Worm (Caenorhabditis elegans) whole organism, young adult: ENCODE measurements around the gene C27H6.9.

ENCODE experiments used
- B0336.3 ChIP-seq: fragments of 200-800 bp; sonication (Bioruptor generic); IDR thresholded peaks from 2 replicates; pipeline ENCODE4 v1.3.6; 2022; ENCODE audit warnings: missing genetic modification characterization, missing compliant biosample characterization
- C17E4.6 ChIP-seq: fragments of 200-800 bp; sonication (Bioruptor generic); IDR thresholded peaks from 2 replicates; pipeline ENCODE4 v1.3.6; 2022; ENCODE audit warnings: missing genetic modification reagents, missing genetic modification characterization, missing compliant biosample characterization
- D2030.7 ChIP-seq: fragments of 200-800 bp; sonication (Bioruptor generic); IDR thresholded peaks from 2 replicates; pipeline ENCODE4 v1.3.6; 2022; ENCODE audit warnings: missing genetic modification reagents, missing genetic modification characterization, missing compliant biosample characterization
- F10E7.11 ChIP-seq: sonication (generic microtip); optimal IDR thresholded peaks from 2 replicates; lab custom pipeline; 2017; ENCODE audit warnings: mild to moderate bottlenecking, missing genetic modification characterization, moderate library complexity, missing compliant biosample characterization
- F55B11.4 ChIP-seq: sonication (generic microtip); optimal IDR thresholded peaks from 2 replicates; lab custom pipeline; 2016; ENCODE audit warnings: missing compliant biosample characterization, missing genetic modification characterization, borderline replicate concordance; ENCODE audit not compliant: insufficient read depth
- Y53G8AR.9 ChIP-seq: fragments of 200-800 bp; sonication (Bioruptor generic); conservative IDR thresholded peaks from 2 replicates; pipeline ENCODE4 v1.3.6; 2022; ENCODE audit warnings: missing genetic modification reagents, missing genetic modification characterization, missing compliant biosample characterization
- Y95B8A.8 ChIP-seq: fragments of 200-800 bp; sonication (Bioruptor generic); IDR thresholded peaks from 2 replicates; pipeline ENCODE4 v1.3.6; 2022; ENCODE audit warnings: missing genetic modification reagents, missing genetic modification characterization, missing compliant biosample characterization
- ZK185.1 ChIP-seq: sonication (generic microtip); optimal IDR thresholded peaks from 2 replicates; lab custom pipeline; 2016; ENCODE audit warnings: mild to moderate bottlenecking, missing genetic modification characterization, missing compliant biosample characterization; ENCODE audit not compliant: poor library complexity, severe bottlenecking
- akir-1 ChIP-seq: fragments of 200-800 bp; sonication (Bioruptor generic); optimal IDR thresholded peaks from 2 replicates; lab custom pipeline; 2018; ENCODE audit warnings: mild to moderate bottlenecking, missing genetic modification characterization, moderate library complexity, missing compliant biosample characterization
- atf-7 ChIP-seq: sonication (generic microtip); optimal IDR thresholded peaks from 2 replicates; lab custom pipeline; 2017; ENCODE audit warnings: mild to moderate bottlenecking, missing genetic modification characterization, missing compliant biosample characterization
- athp-1 ChIP-seq: sonication (generic microtip); optimal IDR thresholded peaks from 2 replicates; lab custom pipeline; 2017; ENCODE audit warnings: mild to moderate bottlenecking, missing genetic modification characterization, missing compliant biosample characterization
- attf-6 ChIP-seq: fragments of 200-800 bp; sonication (Bioruptor generic); IDR thresholded peaks from 2 replicates; pipeline ENCODE4 v1.3.6; 2022; ENCODE audit warnings: missing genetic modification reagents, missing genetic modification characterization, missing compliant biosample characterization
- bed-2 ChIP-seq: fragments of 200-800 bp; sonication (Bioruptor generic); IDR thresholded peaks from 2 replicates; pipeline ENCODE4 v1.3.6; 2022; ENCODE audit warnings: missing genetic modification reagents, missing genetic modification characterization, missing compliant biosample characterization
- cebp-1 ChIP-seq, 2 experiments: fragments of 200-800 bp in 1 of 2; sonication (Bioruptor generic) in 1 of 2; sonication (generic microtip) in 1 of 2; IDR thresholded peaks in 1 of 2; optimal IDR thresholded peaks in 1 of 2; 2 replicates each; pipeline versions ENCODE4 v1.3.6 to Lab custom; 2017 to 2022; ENCODE audit warnings: missing compliant biosample characterization in 2 of 2, missing genetic modification characterization in 2 of 2, mild to moderate bottlenecking in 1 of 2, missing genetic modification reagents in 1 of 2, moderate library complexity in 1 of 2
- ceh-100 ChIP-seq: fragments of 200-800 bp; sonication (Bioruptor generic); IDR thresholded peaks from 2 replicates; pipeline ENCODE4 v1.3.6; 2022; ENCODE audit warnings: missing genetic modification reagents, missing genetic modification characterization, missing compliant biosample characterization
- ceh-27 ChIP-seq: fragments of 200-800 bp; sonication (Bioruptor generic); optimal IDR thresholded peaks from 2 replicates; lab custom pipeline; 2018; ENCODE audit warnings: mild to moderate bottlenecking, missing genetic modification characterization, moderate library complexity, missing compliant biosample characterization
- chd-7 ChIP-seq: sonication (generic microtip); optimal IDR thresholded peaks from 2 replicates; lab custom pipeline; 2016; ENCODE audit warnings: mild to moderate bottlenecking, missing genetic modification characterization, moderate library complexity, missing compliant biosample characterization
- dox-1 ChIP-seq: fragments of 200-800 bp; sonication (Bioruptor generic); IDR thresholded peaks from 2 replicates; pipeline ENCODE4 v1.3.6; 2022; ENCODE audit warnings: missing genetic modification reagents, missing genetic modification characterization, missing compliant biosample characterization
- dpff-1 ChIP-seq: sonication (generic microtip); optimal IDR thresholded peaks from 2 replicates; lab custom pipeline; 2017; ENCODE audit warnings: mild to moderate bottlenecking, missing genetic modification characterization, missing compliant biosample characterization
- egl-18 ChIP-seq: fragments of 200-800 bp; sonication (Bioruptor generic); IDR thresholded peaks from 2 replicates; pipeline ENCODE4 v1.3.6; 2022; ENCODE audit warnings: missing genetic modification reagents, missing genetic modification characterization, missing compliant biosample characterization
- egl-44 ChIP-seq: fragments of 200-800 bp; sonication (Bioruptor generic); IDR thresholded peaks from 2 replicates; pipeline ENCODE4 v1.3.6; 2022; ENCODE audit warnings: missing genetic modification reagents, missing genetic modification characterization, missing compliant biosample characterization
- gei-17 ChIP-seq: fragments of 200-800 bp; sonication (Bioruptor generic); optimal IDR thresholded peaks from 2 replicates; lab custom pipeline; 2018; ENCODE audit warnings: mild to moderate bottlenecking, missing genetic modification characterization, missing compliant biosample characterization
- him-1 ChIP-seq: sonication (generic microtip); optimal IDR thresholded peaks from 2 replicates; lab custom pipeline; 2016; ENCODE audit warnings: missing genotype, missing genetic modification reagents, missing genetic modification characterization, missing compliant biosample characterization
- hlh-26 ChIP-seq: fragments of 200-800 bp; sonication (Bioruptor generic); conservative IDR thresholded peaks from 2 replicates; pipeline ENCODE4 v1.3.6; 2022; ENCODE audit warnings: missing genetic modification reagents, missing genetic modification characterization, missing compliant biosample characterization
- hsf-1 ChIP-seq: fragments of 200-800 bp; sonication (Bioruptor generic); IDR thresholded peaks from 2 replicates; pipeline ENCODE4 v1.3.6; 2022; ENCODE audit warnings: missing genetic modification reagents, missing genetic modification characterization, missing compliant biosample characterization
- lin-54 ChIP-seq: fragments of 200-800 bp; sonication (Bioruptor generic); optimal IDR thresholded peaks from 2 replicates; lab custom pipeline; 2018; ENCODE audit warnings: mild to moderate bottlenecking, missing genetic modification characterization, missing compliant biosample characterization
- lir-1 ChIP-seq: fragments of 200-800 bp; sonication (Bioruptor generic); conservative IDR thresholded peaks from 2 replicates; pipeline ENCODE4 v1.3.6; 2022; ENCODE audit warnings: missing genetic modification reagents, missing genetic modification characterization, missing compliant biosample characterization
- madf-10 ChIP-seq: sonication (generic microtip); optimal IDR thresholded peaks from 2 replicates; lab custom pipeline; 2016; ENCODE audit warnings: mild to moderate bottlenecking, missing genetic modification characterization, missing compliant biosample characterization
- madf-6 ChIP-seq: fragments of 200-800 bp; sonication (Bioruptor generic); IDR thresholded peaks from 2 replicates; pipeline ENCODE4 v1.3.6; 2022; ENCODE audit warnings: missing genetic modification reagents, missing genetic modification characterization, missing compliant biosample characterization
- mcd-1 ChIP-seq: fragments of 200-800 bp; sonication (Bioruptor generic); IDR thresholded peaks from 2 replicates; pipeline ENCODE4 v1.3.6; 2022; ENCODE audit warnings: missing genetic modification reagents, missing genetic modification characterization, missing compliant biosample characterization
- mel-28 ChIP-seq: sonication (generic microtip); optimal IDR thresholded peaks from 2 replicates; lab custom pipeline; 2016; ENCODE audit warnings: borderline replicate concordance, mild to moderate bottlenecking, missing genetic modification characterization, missing compliant biosample characterization
- mes-4 ChIP-seq: sonication (generic microtip); optimal IDR thresholded peaks from 2 replicates; lab custom pipeline; 2016; ENCODE audit warnings: missing genotype, missing genetic modification characterization, missing compliant biosample characterization
- mxl-1 ChIP-seq: sonication (generic microtip); optimal IDR thresholded peaks from 2 replicates; lab custom pipeline; 2016; ENCODE audit warnings: missing genetic modification characterization, missing compliant biosample characterization
- repo-1 ChIP-seq: sonication (generic microtip); optimal IDR thresholded peaks from 2 replicates; lab custom pipeline; 2017; ENCODE audit warnings: mild to moderate bottlenecking, missing genetic modification characterization, missing compliant biosample characterization
- rpc-1 ChIP-seq, 2 experiments: fragments of 150-350 bp in 1 of 2; sonication (generic microtip) in 1 of 2; optimal IDR thresholded peaks; 2 replicates each; lab custom pipeline; 2014 to 2018; ENCODE audit warnings: missing biosample characterization in 1 of 2, missing genetic modification characterization in 1 of 2, missing genetic modification reagents in 1 of 2, missing genotype in 1 of 2
- sdz-38 ChIP-seq: sonication (generic microtip); optimal IDR thresholded peaks from 2 replicates; lab custom pipeline; 2016; ENCODE audit warnings: missing genotype, missing genetic modification characterization, missing compliant biosample characterization
- snpc-1.1 ChIP-seq: sonication (generic microtip); optimal IDR thresholded peaks from 2 replicates; lab custom pipeline; 2017; ENCODE audit warnings: missing genetic modification characterization, mild to moderate bottlenecking, missing compliant biosample characterization, antibody characterized with exemption, moderate library complexity, missing genotype, missing genetic modification reagents; ENCODE audit not compliant: insufficient read depth
- snpc-4 ChIP-seq, 5 experiments: fragments of 150-350 bp in 1 of 5; sonication (generic microtip) in 4 of 5; optimal IDR thresholded peaks; 2 replicates each; lab custom pipeline; 2014 to 2018; ENCODE audit warnings: missing genetic modification characterization in 5 of 5, missing biosample characterization in 3 of 5, antibody characterized with exemption in 2 of 5, mild to moderate bottlenecking in 2 of 5, missing compliant biosample characterization in 2 of 5, missing genotype in 2 of 5, moderate library complexity in 2 of 5, missing genetic modification reagents in 1 of 5
- sptf-2 ChIP-seq: fragments of 200-800 bp; sonication (Bioruptor generic); optimal IDR thresholded peaks from 2 replicates; lab custom pipeline; 2018; ENCODE audit warnings: mild to moderate bottlenecking, missing genetic modification characterization, missing compliant biosample characterization
- xnd-1 ChIP-seq: sonication (generic microtip); optimal IDR thresholded peaks from 2 replicates; lab custom pipeline; 2016; ENCODE audit warnings: missing genotype, missing genetic modification reagents, missing genetic modification characterization, missing compliant biosample characterization
- ztf-26 ChIP-seq: sonication (generic microtip); optimal IDR thresholded peaks from 2 replicates; lab custom pipeline; 2017; ENCODE audit warnings: missing genetic modification characterization, missing compliant biosample characterization

Gene C27H6.9

ce11 chrV:9982568-9982967, at the start of gene C27H6.9:
TSS of gene C27H6.9 (plus strand) at chrV:9982868.
- no peak for TF ChIP-seq sptf-2 (GFP tag; lab: Kevin White, UChicago)
- TF ChIP-seq B0336.3 (GFP tag; lab: Robert Waterston, UW) = no peak
- TF ChIP-seq Y53G8AR.9 (GFP tag; lab: Robert Waterston, UW) = no peak
- no peak for TF ChIP-seq chd-7 (tag; lab: Kevin White, UChicago)
- TF ChIP-seq mcd-1 (GFP tag; lab: Robert Waterston, UW) = no peak
- peak; percentile 27; the same call in 1 of the 2 replicates for TF ChIP-seq hsf-1 (GFP tag; lab: Robert Waterston, UW)
- TF ChIP-seq F10E7.11 (tag; lab: Kevin White, UChicago) = no peak
- no peak for TF ChIP-seq attf-6 (GFP tag; lab: Robert Waterston, UW)
- TF ChIP-seq egl-44 (GFP tag; lab: Robert Waterston, UW) = no peak
- TF ChIP-seq dpff-1 (tag; lab: Kevin White, UChicago) = no peak
- no peak for TF ChIP-seq Y95B8A.8 (GFP tag; lab: Robert Waterston, UW)
- no peak for TF ChIP-seq lir-1
- peak; percentile 14; the same call in 1 of the 2 replicates for TF ChIP-seq madf-6 (GFP tag; lab: Robert Waterston, UW)

- TF ChIP-seq F55B11.4 (no peak), sdz-38 (tag; lab: Kevin White, UChicago) (no peak), dpff-1 (tag; lab: Kevin White, UChicago) (no peak), ZK185.1 (no peak), dox-1 (no peak), C17E4.6 (no peak), bed-2 (GFP tag; lab: Robert Waterston, UW) (no peak), madf-10 (tag; lab: Kevin White, UChicago) (no peak), snpc-1.1 (tag; lab: Kevin White, UChicago) (no peak), ceh-27 (GFP tag; lab: Kevin White, UChicago) (no peak)
- TF ChIP-seq, all 124 proteins: peak for 0
Observed at ce11 chrV:9937435-9937834, 45.2 kb upstream of the C27H6.9 start, which contains the start of gene srj-33. TSS of gene srj-33 (minus strand) at chrV:9937535.

- no peak for TF ChIP-seq lin-54
- no peak for TF ChIP-seq D2030.7 (GFP tag; lab: Robert Waterston, UW)
- TF ChIP-seq rpc-1 (optimal IDR thresholded peaks at IDR 0.05; lab: Kevin White, UChicago) = no peak
- TF ChIP-seq rpc-1 (tag; optimal IDR thresholded peaks at IDR 0.05; lab: Kevin White, UChicago) = no peak
- TF ChIP-seq mxl-1 (tag; lab: Kevin White, UChicago) = no peak
- no peak for TF ChIP-seq mel-28 (tag; lab: Kevin White, UChicago)
Observed at ce11 chrV:9943039-9943438, 39.6 kb upstream of the C27H6.9 start, which contains the start of gene fipr-12. TSS of gene fipr-12 (plus strand) at chrV:9943339.

- TF ChIP-seq egl-18 (GFP tag; lab: Robert Waterston, UW) (no peak), gei-17 (no peak), cebp-1 (GFP tag; IDR thresholded peaks at IDR 0.05; lab: Robert Waterston, UW) (no peak), cebp-1 (tag; optimal IDR thresholded peaks at IDR 0.05; lab: Kevin White, UChicago) (no peak), atf-7 (tag; lab: Kevin White, UChicago) (no peak), ztf-26 (tag; lab: Kevin White, UChicago) (no peak), mcd-1 (GFP tag; lab: Robert Waterston, UW) (no peak), dox-1 (no peak), hlh-26 (GFP tag; lab: Robert Waterston, UW) (no peak), akir-1 (GFP tag; lab: Kevin White, UChicago) (no peak), mes-4 (tag; lab: Kevin White, UChicago) (no peak), C17E4.6 (no peak), snpc-4 (GFP tag; optimal IDR thresholded peaks at IDR 0.05; lab: Kevin White, UChicago) (no peak), snpc-4 (tag; optimal IDR thresholded peaks at IDR 0.05; lab: Kevin White, UChicago) (no peak), him-1 (tag; lab: Kevin White, UChicago) (no peak), athp-1 (tag; lab: Kevin White, UChicago) (no peak), xnd-1 (tag; lab: Kevin White, UChicago) (no peak), ceh-100 (GFP tag; lab: Robert Waterston, UW) (no peak), repo-1 (tag; lab: Kevin White, UChicago) (no peak)
- TF ChIP-seq, all 124 proteins: peak for 0
Observed at ce11 chrV:9944093-9944492, 38.6 kb upstream of the C27H6.9 start, which contains the start of gene sre-28. TSS of gene sre-28 (plus strand) at chrV:9944393.
